Fruit fly (Drosophila melanogaster) whole organism, embryonic: ENCODE measurements around the gene AANATL3.

ENCODE experiments used
- ATbp ChIP-seq: fragments of 200-800 bp; sonication (Bioruptor generic); optimal IDR thresholded peaks from 2 replicates; lab custom pipeline; 2017; ENCODE audit warnings: missing biosample characterization, mild to moderate bottlenecking, missing genetic modification characterization, missing genetic modification reagents
- CG10959 ChIP-seq: fragments of 200-800 bp; sonication (Bioruptor generic); IDR thresholded peaks from 2 replicates; pipeline ENCODE4 v1.3.6; 2022; ENCODE audit warnings: missing biosample characterization, missing genetic modification characterization
- CG12071 ChIP-seq: fragments of 200-800 bp; sonication (Bioruptor generic); optimal IDR thresholded peaks from 3 replicates; lab custom pipeline; 2018; ENCODE audit warnings: missing biosample characterization, mild to moderate bottlenecking, missing genetic modification characterization
- CG12391 ChIP-seq: fragments of 200-800 bp; sonication (Bioruptor generic); optimal IDR thresholded peaks from 3 replicates; lab custom pipeline; 2018; ENCODE audit warnings: missing biosample characterization, mild to moderate bottlenecking, missing genetic modification characterization, moderate library complexity
- CG13123 ChIP-seq: fragments of 200-800 bp; sonication (Bioruptor generic); optimal IDR thresholded peaks from 2 replicates; lab custom pipeline; 2016; ENCODE audit warnings: missing biosample characterization, missing genetic modification characterization
- CG14014 ChIP-seq: fragments of 200-800 bp; sonication (Bioruptor generic); IDR thresholded peaks from 2 replicates; pipeline ENCODE4 v1.3.6; 2022; ENCODE audit warnings: missing biosample characterization, missing genetic modification characterization
- CG14050 ChIP-seq: fragments of 200-800 bp; sonication (Bioruptor generic); IDR thresholded peaks from 3 replicates; pipeline ENCODE4 v1.3.6; 2022; ENCODE audit warnings: missing biosample characterization, missing genetic modification characterization
- CG15514 ChIP-seq: fragments of 200-800 bp; sonication (Bioruptor generic); optimal IDR thresholded peaks from 3 replicates; lab custom pipeline; 2017; ENCODE audit warnings: missing biosample characterization, missing genetic modification characterization, mild to moderate bottlenecking, moderate library complexity, missing genetic modification reagents
- CG15601 ChIP-seq: fragments of 200-800 bp; sonication (Bioruptor generic); optimal IDR thresholded peaks from 3 replicates; lab custom pipeline; 2019; ENCODE audit warnings: missing biosample characterization, mild to moderate bottlenecking, missing genetic modification characterization, moderate library complexity
- CG2129 ChIP-seq: fragments of 200-800 bp; sonication (Bioruptor generic); IDR thresholded peaks from 2 replicates; pipeline ENCODE4 v1.3.6; 2022; ENCODE audit warnings: missing biosample characterization, missing genetic modification characterization; ENCODE audit not compliant: partially characterized antibody
- CG2202 ChIP-seq: fragments of 200-800 bp; sonication (Bioruptor generic); optimal IDR thresholded peaks from 2 replicates; lab custom pipeline; 2018; ENCODE audit warnings: missing biosample characterization, mild to moderate bottlenecking, missing genetic modification characterization
- CG3065 ChIP-seq: fragments of 200-800 bp; sonication (Bioruptor generic); optimal IDR thresholded peaks from 2 replicates; lab custom pipeline; 2016; ENCODE audit warnings: missing biosample characterization, missing genetic modification characterization
- CG31365 ChIP-seq: fragments of 200-800 bp; sonication (Bioruptor generic); optimal IDR thresholded peaks from 2 replicates; lab custom pipeline; 2018; ENCODE audit warnings: missing biosample characterization, mild to moderate bottlenecking, missing genetic modification characterization
- CG33213 ChIP-seq: fragments of 200-800 bp; sonication (Bioruptor generic); optimal IDR thresholded peaks from 3 replicates; lab custom pipeline; 2016; ENCODE audit warnings: missing biosample characterization, missing genetic modification characterization
- CG3847 ChIP-seq: fragments of 200-800 bp; sonication (Bioruptor generic); IDR thresholded peaks from 2 replicates; pipeline ENCODE4 v1.3.6; 2022; ENCODE audit warnings: missing biosample characterization, missing genetic modification characterization
- CG4360 ChIP-seq: fragments of 200-800 bp; sonication (Bioruptor generic); IDR thresholded peaks from 2 replicates; pipeline ENCODE4 v1.3.6; 2022; ENCODE audit warnings: missing biosample characterization, missing genetic modification characterization
- CG43689 ChIP-seq: fragments of 200-800 bp; sonication (Bioruptor generic); IDR thresholded peaks from 2 replicates; pipeline ENCODE4 v1.3.6; 2022; ENCODE audit warnings: missing biosample characterization, missing genetic modification characterization
- CG4854 ChIP-seq: fragments of 200-800 bp; sonication (Bioruptor generic); optimal IDR thresholded peaks from 2 replicates; lab custom pipeline; 2016; ENCODE audit warnings: missing biosample characterization, missing genetic modification characterization, inconsistent platforms
- CG8281 ChIP-seq: fragments of 200-800 bp; sonication (Bioruptor generic); optimal IDR thresholded peaks from 2 replicates; lab custom pipeline; 2018; ENCODE audit warnings: missing biosample characterization, mild to moderate bottlenecking, missing genetic modification characterization, moderate library complexity
- CG8478 ChIP-seq: fragments of >200 bp; optimal IDR thresholded peaks from 2 replicates; lab custom pipeline; 2018
- D19B ChIP-seq: fragments of 200-800 bp; sonication (Bioruptor generic); optimal IDR thresholded peaks from 2 replicates; lab custom pipeline; 2017; ENCODE audit warnings: missing biosample characterization, mild to moderate bottlenecking, missing genetic modification characterization
- Dad ChIP-seq: fragments of 200-800 bp; sonication (Bioruptor generic); optimal IDR thresholded peaks from 3 replicates; lab custom pipeline; 2016; ENCODE audit warnings: missing biosample characterization, missing genetic modification characterization
- Dbx ChIP-seq: fragments of 200-800 bp; sonication (Bioruptor generic); IDR thresholded peaks from 3 replicates; pipeline ENCODE4 v1.3.6; 2022; ENCODE audit warnings: missing biosample characterization, missing genetic modification characterization
- Gug ChIP-seq: fragments of 200-800 bp; sonication (Bioruptor generic); IDR thresholded peaks from 4 replicates; pipeline ENCODE4 v1.3.6; 2022; ENCODE audit warnings: missing biosample characterization, missing genetic modification characterization
- Hr39 ChIP-seq: fragments of >200 bp; optimal IDR thresholded peaks from 2 replicates; lab custom pipeline; 2017
- Hr78 ChIP-seq, 2 experiments: fragments of 200-800 bp in 1 of 2; fragments of >200 bp in 1 of 2; sonication (Bioruptor generic) in 1 of 2; optimal IDR thresholded peaks; 2 replicates each; lab custom pipeline; 2017 to 2019; ENCODE audit warnings: missing biosample characterization in 2 of 2, missing genetic modification characterization in 2 of 2, mild to moderate bottlenecking in 1 of 2, moderate library complexity in 1 of 2
- MBD-R2 ChIP-seq: fragments of 200-800 bp; sonication (Bioruptor generic); IDR thresholded peaks from 2 replicates; pipeline ENCODE4 v1.3.6; 2022; ENCODE audit warnings: missing biosample characterization, missing genetic modification characterization
- Mad ChIP-seq: fragments of 200-800 bp; sonication (Bioruptor generic); optimal IDR thresholded peaks from 2 replicates; lab custom pipeline; 2016; ENCODE audit warnings: missing biosample characterization, missing genetic modification characterization
- Rfx ChIP-seq: fragments of 200-800 bp; sonication (Bioruptor generic); IDR thresholded peaks from 2 replicates; pipeline ENCODE4 v1.3.6; 2022; ENCODE audit warnings: missing biosample characterization, missing genetic modification characterization
- Sox100B ChIP-seq: fragments of 200-800 bp; sonication (Bioruptor generic); optimal IDR thresholded peaks from 3 replicates; lab custom pipeline; 2018; ENCODE audit warnings: missing biosample characterization, mild to moderate bottlenecking, missing genetic modification characterization
- Sry-β ChIP-seq: fragments of 200-800 bp; sonication (Bioruptor generic); optimal IDR thresholded peaks from 2 replicates; lab custom pipeline; 2018; ENCODE audit warnings: missing biosample characterization, mild to moderate bottlenecking, missing genetic modification characterization, moderate library complexity
- Xbp1 ChIP-seq: fragments of 200-800 bp; sonication (Bioruptor generic); optimal IDR thresholded peaks from 3 replicates; lab custom pipeline; 2016; ENCODE audit warnings: missing biosample characterization, mild to moderate bottlenecking, missing genetic modification characterization
- ab ChIP-seq: fragments of 200-800 bp; sonication (Bioruptor generic); optimal IDR thresholded peaks from 2 replicates; lab custom pipeline; 2016; ENCODE audit warnings: missing biosample characterization, missing genetic modification characterization
- ac ChIP-seq: fragments of 200-800 bp; sonication (Bioruptor generic); optimal IDR thresholded peaks from 3 replicates; lab custom pipeline; 2017; ENCODE audit warnings: missing biosample characterization, mild to moderate bottlenecking, missing genetic modification characterization
- chinmo ChIP-seq: fragments of 200-800 bp; sonication (Bioruptor generic); IDR thresholded peaks from 4 replicates; pipeline ENCODE4 v1.3.6; 2022; ENCODE audit warnings: missing biosample characterization, missing genetic modification characterization; ENCODE audit not compliant: partially characterized antibody
- croc ChIP-seq: fragments of 200-800 bp; sonication (Bioruptor generic); conservative IDR thresholded peaks from 3 replicates; pipeline ENCODE4 v1.3.6; 2022; ENCODE audit warnings: missing biosample characterization, missing genetic modification characterization
- dmrt11E ChIP-seq: fragments of 200-800 bp; sonication (Bioruptor generic); optimal IDR thresholded peaks from 3 replicates; lab custom pipeline; 2018; ENCODE audit warnings: missing biosample characterization, mild to moderate bottlenecking, missing genetic modification characterization, moderate library complexity
- fd96Cb ChIP-seq: fragments of 200-800 bp; sonication (Bioruptor generic); optimal IDR thresholded peaks from 2 replicates; lab custom pipeline; 2018; ENCODE audit warnings: missing biosample characterization, mild to moderate bottlenecking, missing genetic modification characterization, moderate library complexity
- gcm ChIP-seq: fragments of 200-800 bp; sonication (Bioruptor generic); optimal IDR thresholded peaks from 2 replicates; lab custom pipeline; 2019; ENCODE audit warnings: missing biosample characterization, mild to moderate bottlenecking, missing genetic modification characterization, moderate library complexity
- h ChIP-seq: fragments of >200 bp; optimal IDR thresholded peaks from 2 replicates; lab custom pipeline; 2017
- ham ChIP-seq: fragments of 200-800 bp; sonication (Bioruptor generic); IDR thresholded peaks from 2 replicates; pipeline ENCODE4 v1.3.6; 2022; ENCODE audit warnings: missing biosample characterization, missing genetic modification characterization
- knrl ChIP-seq: fragments of 200-800 bp; sonication (Bioruptor generic); IDR thresholded peaks from 3 replicates; pipeline ENCODE4 v1.3.6; 2022; ENCODE audit warnings: missing biosample characterization, missing genetic modification characterization; ENCODE audit not compliant: partially characterized antibody
- lilli ChIP-seq: fragments of 200-800 bp; sonication (Bioruptor generic); optimal IDR thresholded peaks from 3 replicates; lab custom pipeline; 2016; ENCODE audit warnings: missing biosample characterization, missing genetic modification characterization
- pfk ChIP-seq: fragments of 200-800 bp; sonication (Bioruptor generic); optimal IDR thresholded peaks from 2 replicates; lab custom pipeline; 2018; ENCODE audit warnings: missing biosample characterization, mild to moderate bottlenecking, missing genetic modification characterization, moderate library complexity
- sqz ChIP-seq: fragments of 200-800 bp; sonication (Bioruptor generic); optimal IDR thresholded peaks from 3 replicates; lab custom pipeline; 2018; ENCODE audit warnings: missing biosample characterization, mild to moderate bottlenecking, missing genetic modification characterization
- trh ChIP-seq: fragments of 200-800 bp; sonication (Bioruptor generic); optimal IDR thresholded peaks from 2 replicates; lab custom pipeline; 2016; ENCODE audit warnings: missing biosample characterization, missing genetic modification characterization
- twi ChIP-seq: fragments of 200-800 bp; optimal IDR thresholded peaks from 2 replicates; lab custom pipeline; 2019; ENCODE audit warnings: missing biosample characterization, mild to moderate bottlenecking, missing genetic modification characterization, moderate library complexity
- unc-4 ChIP-seq: fragments of 200-800 bp; sonication (Bioruptor generic); IDR thresholded peaks from 2 replicates; pipeline ENCODE4 v1.3.6; 2022; ENCODE audit warnings: missing biosample characterization, missing genetic modification characterization; ENCODE audit not compliant: partially characterized antibody
- usp ChIP-seq: fragments of >200 bp; optimal IDR thresholded peaks from 2 replicates; lab custom pipeline; 2017; ENCODE audit warnings: missing biosample characterization, missing genetic modification characterization
- vvl ChIP-seq: fragments of 200-800 bp; sonication (Bioruptor generic); IDR thresholded peaks from 2 replicates; pipeline ENCODE4 v1.3.6; 2022; ENCODE audit warnings: missing biosample characterization, missing genetic modification characterization
- zf30C ChIP-seq: fragments of 200-800 bp; sonication (Bioruptor generic); optimal IDR thresholded peaks from 3 replicates; lab custom pipeline; 2018; ENCODE audit warnings: missing biosample characterization, mild to moderate bottlenecking, missing genetic modification characterization

Gene AANATL3

DNA sequence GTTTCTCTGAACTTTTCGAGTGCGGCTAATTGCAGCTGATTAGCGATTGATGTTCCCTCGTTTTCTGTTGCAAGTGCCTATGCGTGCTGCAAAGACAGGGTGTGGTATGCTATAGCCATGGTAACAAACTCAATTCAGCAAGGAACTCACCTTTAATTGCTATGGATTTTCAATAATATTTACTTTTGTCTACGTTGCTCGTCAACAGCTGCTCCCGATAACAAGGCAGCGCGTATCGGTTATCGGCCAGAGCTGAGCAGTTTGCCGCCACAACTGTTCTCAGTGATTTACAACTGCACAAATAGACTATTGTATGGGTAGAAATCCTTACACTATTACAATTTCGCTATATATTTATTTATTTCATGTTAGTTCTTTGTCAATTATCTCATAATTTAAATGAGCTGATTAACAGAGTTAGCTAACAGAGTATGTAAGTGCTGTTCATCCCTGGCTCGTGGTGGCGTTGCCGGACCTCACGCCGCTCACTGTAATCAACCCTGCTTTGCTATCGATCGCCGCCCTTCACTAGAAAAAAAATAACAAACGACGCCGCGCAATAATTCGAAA lies 49.7 kb upstream of the AANATL3 start, which contains the start of the genes pr and neb (continued):
- no peak for TF ChIP-seq ab (GFP tag; lab: Kevin White, UChicago)
- no peak for TF ChIP-seq fd96Cb (tag; lab: Kevin White, UChicago)
- TF ChIP-seq CG43689 (GFP tag; lab: Robert Waterston, UW) = no peak
- no peak for TF ChIP-seq CG8478
- TF ChIP-seq ham = no peak
- peak; percentile 78 for TF ChIP-seq CG12391 (tag; lab: Kevin White, UChicago)
- peak; percentile 49 for TF ChIP-seq CG33213 (GFP tag; lab: Kevin White, UChicago)
- no peak for TF ChIP-seq CG8281 (tag; lab: Kevin White, UChicago)
- TF ChIP-seq Dbx (GFP tag; lab: Robert Waterston, UW) = peak; percentile 77
- no peak for TF ChIP-seq ac (GFP tag; lab: Kevin White, UChicago)
- TF ChIP-seq pfk (GFP tag; lab: Kevin White, UChicago) = no peak
- peak; percentile 61 for TF ChIP-seq knrl (GFP tag; lab: Robert Waterston, UW)
- TF ChIP-seq usp (GFP tag; lab: Kevin White, UChicago) = no peak
- peak; percentile 44; the same call in 1 of the 2 replicates for TF ChIP-seq unc-4 (GFP tag; lab: Robert Waterston, UW)
- TF ChIP-seq CG10959 (GFP tag; lab: Robert Waterston, UW) = peak; percentile 48
- peak; percentile 51 for TF ChIP-seq sqz
- TF ChIP-seq CG15514 (GFP tag; lab: Kevin White, UChicago) = peak; percentile 98
- peak; percentile 69 for TF ChIP-seq lilli (GFP tag; lab: Kevin White, UChicago)
- peak; percentile 36 for TF ChIP-seq gcm (GFP tag; lab: Kevin White, UChicago)
- TF ChIP-seq D19B = no peak
- no peak for TF ChIP-seq CG31365 (tag; lab: Kevin White, UChicago)
- peak; percentile 84 for TF ChIP-seq Rfx (GFP tag; lab: Robert Waterston, UW)
- no peak for TF ChIP-seq CG2129 (GFP tag; lab: Robert Waterston, UW)
- peak; percentile 50 for TF ChIP-seq CG13123
- peak; percentile 62 for TF ChIP-seq Mad (GFP tag; lab: Kevin White, UChicago)
- TF ChIP-seq CG3847 (GFP tag; lab: Robert Waterston, UW) = peak; percentile 81
- TF ChIP-seq CG14014 = peak; percentile 77
- 0 out of 4 replicates have a peak, but pooled peaks have one; percentile 35 for TF ChIP-seq chinmo (GFP tag; lab: Robert Waterston, UW)
- TF ChIP-seq Xbp1 (GFP tag; lab: Kevin White, UChicago) = peak; percentile 57
- TF ChIP-seq MBD-R2 (GFP tag; lab: Robert Waterston, UW) = peak; percentile 74
- TF ChIP-seq CG12071 = no peak
- TF ChIP-seq CG14050 (GFP tag; lab: Robert Waterston, UW) = peak; percentile 63; the same call in 2 of the 3 replicates
- TF ChIP-seq vvl (GFP tag; lab: Robert Waterston, UW) = peak; percentile 86
- peak; percentile 39 for TF ChIP-seq twi (tag; lab: Kevin White, UChicago)
- TF ChIP-seq Sox100B (GFP tag; lab: Kevin White, UChicago) = no peak
- no peak for TF ChIP-seq Hr39 (lab: Kevin White, UChicago)
- TF ChIP-seq Hr78 (GFP tag; optimal IDR thresholded peaks at IDR 0.05; lab: Kevin White, UChicago) = no peak
- TF ChIP-seq zf30C (GFP tag; lab: Kevin White, UChicago) = no peak
- TF ChIP-seq Dad = peak; percentile 56
- peak; percentile 16 for TF ChIP-seq ATbp (GFP tag; lab: Kevin White, UChicago)
- TF ChIP-seq CG4854 (GFP tag; lab: Kevin White, UChicago) = peak; percentile 57
- no peak for TF ChIP-seq Gug
- peak; percentile 27 for TF ChIP-seq trh
- no peak for TF ChIP-seq CG2202 (tag; lab: Kevin White, UChicago)
- no peak for TF ChIP-seq CG4360
- TF ChIP-seq CG15601 (tag; lab: Kevin White, UChicago) = peak; percentile 66
- TF ChIP-seq Sry-β (GFP tag; lab: Kevin White, UChicago) = peak; percentile 87
- peak; percentile 67 for TF ChIP-seq dmrt11E (tag; lab: Kevin White, UChicago)
- no peak for TF ChIP-seq CG3065 (GFP tag; lab: Kevin White, UChicago)
- no peak for TF ChIP-seq croc
- no peak for TF ChIP-seq h (lab: Kevin White, UChicago)
